Worm (Caenorhabditis elegans) whole organism, L1 larva: ENCODE measurements around the gene pes-10.

Experiments
- blmp-1 ChIP-seq: fragments of 150-350 bp; optimal IDR thresholded peaks from 2 replicates; lab custom pipeline; 2014; ENCODE audit warnings: missing biosample characterization, missing genetic modification characterization
- ceh-82 ChIP-seq, 3 experiments: fragments of 150-350 bp in 1 of 3; sonication (generic microtip) in 2 of 3; optimal IDR thresholded peaks; 2 replicates each; lab custom pipeline; 2014 to 2017; ENCODE audit warnings: missing biosample characterization in 3 of 3, missing genetic modification characterization in 3 of 3
- ces-1 ChIP-seq: fragments of 150-350 bp; optimal IDR thresholded peaks from 2 replicates; lab custom pipeline; 2014; ENCODE audit warnings: missing biosample characterization, missing genetic modification reagents, missing genetic modification characterization
- fos-1 ChIP-seq: fragments of 150-350 bp; optimal IDR thresholded peaks from 2 replicates; lab custom pipeline; 2014; ENCODE audit warnings: missing biosample characterization, missing genetic modification characterization
- lsy-2 ChIP-seq, 2 experiments: fragments of 150-350 bp; optimal IDR thresholded peaks; 2 replicates each; lab custom pipeline; 2014; ENCODE audit warnings: missing biosample characterization in 2 of 2, missing genetic modification characterization in 2 of 2
- nhr-237 ChIP-seq: fragments of 150-350 bp; optimal IDR thresholded peaks from 2 replicates; lab custom pipeline; 2014; ENCODE audit warnings: missing biosample characterization, missing genetic modification characterization
- nhr-77 ChIP-seq: fragments of 150-350 bp; optimal IDR thresholded peaks from 2 replicates; lab custom pipeline; 2014; ENCODE audit warnings: missing biosample characterization, missing genetic modification characterization
- nhr-85 ChIP-seq: sonication (generic microtip); peaks from one replicate; lab custom pipeline; 2016; ENCODE audit warnings: missing genetic modification characterization, inconsistent platforms, missing compliant biosample characterization
- nhr-90 ChIP-seq: sonication (generic microtip); optimal IDR thresholded peaks from 2 replicates; lab custom pipeline; 2016; ENCODE audit warnings: mild to moderate bottlenecking, missing genetic modification characterization, missing compliant biosample characterization; ENCODE audit not compliant: poor library complexity
- pag-3 ChIP-seq: sonication (generic microtip); optimal IDR thresholded peaks from 2 replicates; lab custom pipeline; 2017; ENCODE audit warnings: missing genetic modification characterization, mild to moderate bottlenecking, missing compliant biosample characterization, antibody characterized with exemption, borderline replicate concordance; ENCODE audit not compliant: insufficient read depth
- skn-1 ChIP-seq: fragments of 150-350 bp; optimal IDR thresholded peaks from 2 replicates; lab custom pipeline; 2014; ENCODE audit warnings: missing biosample characterization, missing genetic modification characterization
- tbx-2 ChIP-seq: sonication (generic microtip); optimal IDR thresholded peaks from 2 replicates; lab custom pipeline; 2016; ENCODE audit warnings: missing genetic modification characterization, missing compliant biosample characterization

DNA sequence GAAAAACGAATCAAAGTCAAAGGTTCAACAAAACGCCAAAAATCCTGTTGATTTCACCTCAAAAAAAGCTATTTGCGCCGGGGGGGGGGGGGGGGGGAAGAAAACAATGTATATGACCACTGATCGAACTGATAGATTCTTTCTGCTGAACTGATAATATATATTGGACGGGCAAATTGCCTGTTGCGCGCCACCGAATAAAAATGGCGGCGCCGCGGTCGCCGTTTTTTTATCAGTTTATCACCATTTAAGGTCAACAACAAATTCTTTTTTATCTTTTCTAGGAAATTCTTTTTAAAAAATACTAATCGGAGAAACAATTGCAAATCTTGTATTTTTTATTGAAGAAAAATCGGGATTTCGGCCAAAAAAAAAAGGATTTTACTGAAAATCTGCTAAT, 32.1 kb upstream of the pes-10 start:
- no peak for TF ChIP-seq pag-3
- no peak for TF ChIP-seq ceh-82 (tag; optimal IDR thresholded peaks at IDR 0.05; lab: Kevin White, UChicago)
- no peak for TF ChIP-seq lsy-2 (tag; optimal IDR thresholded peaks at IDR 0.05; lab: Kevin White, UChicago)
- TF ChIP-seq nhr-77 (tag; lab: Kevin White, UChicago) = no peak
- no peak for TF ChIP-seq fos-1 (tag; lab: Kevin White, UChicago)
- no peak for TF ChIP-seq nhr-85
- TF ChIP-seq nhr-237 = no peak
- TF ChIP-seq tbx-2 = no peak
- TF ChIP-seq ces-1 (GFP tag; lab: Kevin White, UChicago) = no peak
- TF ChIP-seq skn-1 = no peak
- no peak for TF ChIP-seq nhr-90
- TF ChIP-seq blmp-1 (tag; lab: Kevin White, UChicago) = peak; percentile 20
